Worm (Caenorhabditis elegans): Measurements from ENCODE around the gene lgc-32.

lgc-32 gene

ce11 chrX:645589-645988 lies 26.3 kb upstream of the lgc-32 start:
- peak; percentile 90 for TF ChIP-seq elt-2 (tag; optimal IDR thresholded peaks at IDR 0.05)
- no peak for TF ChIP-seq lin-15B (tag; optimal IDR thresholded peaks at IDR 0.05)
- TF ChIP-seq pqm-1 (tag; optimal IDR thresholded peaks at IDR 0.05): peak; percentile 58
- no peak for TF ChIP-seq lin-39 (tag; optimal IDR thresholded peaks at IDR 0.05)

ce11 chrX:646493-646892 lies 25.4 kb upstream of the lgc-32 start:
- TF ChIP-seq ZK546.5 (tag; optimal IDR thresholded peaks at IDR 0.05) (no peak), elt-2 (tag; optimal IDR thresholded peaks at IDR 0.05) (peak; percentile 80), nhr-76 (tag; optimal IDR thresholded peaks at IDR 0.05) (no peak), pqm-1 (tag; optimal IDR thresholded peaks at IDR 0.05) (peak; percentile 65), pha-4 (tag; optimal IDR thresholded peaks at IDR 0.05) (peak; percentile 8)

ce11 chrX:651616-652015 lies 20.3 kb upstream of the lgc-32 start:
- TF ChIP-seq aly-2 (tag; optimal IDR thresholded peaks at IDR 0.05) (no peak), fos-1 (tag; optimal IDR thresholded peaks at IDR 0.05) (no peak), unc-62 (GFP tag; optimal IDR thresholded peaks at IDR 0.05) (no peak), elt-2 (tag; optimal IDR thresholded peaks at IDR 0.05) (peak; percentile 74), nhr-77 (tag; optimal IDR thresholded peaks at IDR 0.05) (no peak), pqm-1 (tag; optimal IDR thresholded peaks at IDR 0.05) (peak; percentile 12), ztf-11 (tag; optimal IDR thresholded peaks at IDR 0.05) (no peak), ztf-4 (tag; optimal IDR thresholded peaks at IDR 0.05) (no peak), pha-4 (tag; optimal IDR thresholded peaks at IDR 0.05) (peak; percentile 85), egl-5 (tag; optimal IDR thresholded peaks at IDR 0.05) (no peak), lin-15B (tag; optimal IDR thresholded peaks at IDR 0.05) (no peak), snpc-4 (tag; optimal IDR thresholded peaks at IDR 0.05) (no peak), lsy-12 (tag; optimal IDR thresholded peaks at IDR 0.05) (no peak)

ce11 chrX:654804-655203 lies 17.1 kb upstream of the lgc-32 start, which contains the start of gene ifc-2:
ifc-2 (minus strand) TSS chrX:654904.
- no peak for TF ChIP-seq nhr-67 (tag; optimal IDR thresholded peaks at IDR 0.05)
- no peak for TF ChIP-seq snpc-4 (tag; optimal IDR thresholded peaks at IDR 0.05)
- TF ChIP-seq nhr-23 (tag; optimal IDR thresholded peaks at IDR 0.05): no peak
- TF ChIP-seq mml-1 (tag; optimal IDR thresholded peaks at IDR 0.05): no peak
- no peak for TF ChIP-seq lin-15B (tag; optimal IDR thresholded peaks at IDR 0.05)
- TF ChIP-seq elt-2 (tag; optimal IDR thresholded peaks at IDR 0.05): no peak
- TF ChIP-seq ceh-9 (tag; optimal IDR thresholded peaks at IDR 0.05): no peak
- no peak for TF ChIP-seq skn-1 (tag; optimal IDR thresholded peaks at IDR 0.05)
- TF ChIP-seq ztf-4 (tag; optimal IDR thresholded peaks at IDR 0.05): no peak
- no peak for TF ChIP-seq nhr-43 (tag; optimal IDR thresholded peaks at IDR 0.05; ENCODE audit: poor library complexity, severe bottlenecking)
- no peak for TF ChIP-seq tbx-2 (tag; optimal IDR thresholded peaks at IDR 0.05)
- TF ChIP-seq aly-2 (tag; optimal IDR thresholded peaks at IDR 0.05): no peak
- TF ChIP-seq fkh-2 (tag; optimal IDR thresholded peaks at IDR 0.05): no peak
- TF ChIP-seq zag-1 (tag; optimal IDR thresholded peaks at IDR 0.05): no peak
- no peak for TF ChIP-seq lin-39 (tag; optimal IDR thresholded peaks at IDR 0.05)
- no peak for TF ChIP-seq ztf-11 (tag; optimal IDR thresholded peaks at IDR 0.05)
- no peak for TF ChIP-seq sea-2 (GFP tag; optimal IDR thresholded peaks at IDR 0.05)
- TF ChIP-seq nhr-11 (tag; optimal IDR thresholded peaks at IDR 0.05): no peak
- no peak for TF ChIP-seq nhr-237 (tag; optimal IDR thresholded peaks at IDR 0.05)

ce11 chrX:655884-656283 lies 16.0 kb upstream of the lgc-32 start, which contains the start of gene lpr-7:
lpr-7 (plus strand) TSS chrX:656184.
- TF ChIP-seq aly-2 (tag; optimal IDR thresholded peaks at IDR 0.05): no peak
- TF ChIP-seq mdl-1 (tag; optimal IDR thresholded peaks at IDR 0.05): no peak
- TF ChIP-seq pqm-1 (tag; optimal IDR thresholded peaks at IDR 0.05): no peak
- TF ChIP-seq jun-1 (tag; optimal IDR thresholded peaks at IDR 0.05): no peak
- TF ChIP-seq pha-4 (tag; optimal IDR thresholded peaks at IDR 0.05): no peak
- TF ChIP-seq nhr-12 (tag; optimal IDR thresholded peaks at IDR 0.05): no peak
- no peak for TF ChIP-seq nhr-23 (tag; optimal IDR thresholded peaks at IDR 0.05)
- TF ChIP-seq skn-1 (tag; optimal IDR thresholded peaks at IDR 0.05): no peak
- no peak for TF ChIP-seq ztf-4 (tag; optimal IDR thresholded peaks at IDR 0.05)

ce11 chrX:661727-662330 lies 10.1 kb upstream of the lgc-32 start, which contains the start of gene rund-1:
rund-1 (minus strand) TSS chrX:661777.
- TF ChIP-seq egl-5 (tag; optimal IDR thresholded peaks at IDR 0.05) (no peak), ceh-28 (tag; optimal IDR thresholded peaks at IDR 0.05) (peak; percentile 27), nhr-25 (tag; optimal IDR thresholded peaks at IDR 0.05) (no peak), nfya-1 (tag; optimal IDR thresholded peaks at IDR 0.05; ENCODE audit: insufficient read depth) (peak; percentile 77), hmg-11 (tag; optimal IDR thresholded peaks at IDR 0.05) (peak; percentile 50), R02D3.7 (tag; optimal IDR thresholded peaks at IDR 0.05) (no peak), nhr-23 (tag; optimal IDR thresholded peaks at IDR 0.05) (no peak), nhr-12 (tag; optimal IDR thresholded peaks at IDR 0.05) (no peak), sea-2 (GFP tag; optimal IDR thresholded peaks at IDR 0.05) (no peak), nhr-43 (tag; optimal IDR thresholded peaks at IDR 0.05; ENCODE audit: poor library complexity, severe bottlenecking) (no peak), fkh-2 (tag; optimal IDR thresholded peaks at IDR 0.05) (no peak), fos-1 (tag; optimal IDR thresholded peaks at IDR 0.05) (no peak), ztf-11 (tag; optimal IDR thresholded peaks at IDR 0.05) (no peak), elt-2 (tag; optimal IDR thresholded peaks at IDR 0.05) (peak; percentile 11), ama-1 (optimal IDR thresholded peaks at IDR 0.05) (no peak), eor-1 (tag; optimal IDR thresholded peaks at IDR 0.05) (no peak), pha-4 (tag; optimal IDR thresholded peaks at IDR 0.05) (peak; percentile 13), fkh-10 (GFP tag; optimal IDR thresholded peaks at IDR 0.05) (peak; percentile 90), nhr-77 (tag; optimal IDR thresholded peaks at IDR 0.05) (no peak), zag-1 (tag; optimal IDR thresholded peaks at IDR 0.05) (no peak), nhr-11 (tag; optimal IDR thresholded peaks at IDR 0.05) (peak; percentile 41), snpc-4 (tag; optimal IDR thresholded peaks at IDR 0.05) (peak; percentile 65), lin-39 (tag; optimal IDR thresholded peaks at IDR 0.05) (peak; percentile 8), ztf-4 (tag; optimal IDR thresholded peaks at IDR 0.05) (no peak)
